Worm (Caenorhabditis elegans) whole organism, late embryonic: Measurements from ENCODE around the gene Y2H9A.4.

ENCODE experiments used
- K02D7.2 ChIP-seq: sonication (generic microtip); optimal IDR thresholded peaks from 2 replicates; lab custom pipeline; 2017; ENCODE audit warnings: mild to moderate bottlenecking, missing genetic modification characterization, missing compliant biosample characterization
- ceh-19 ChIP-seq: fragments of 200-800 bp; sonication (Bioruptor generic); optimal IDR thresholded peaks from 2 replicates; lab custom pipeline; 2018; ENCODE audit warnings: mild to moderate bottlenecking, missing genetic modification characterization, missing compliant biosample characterization
- ceh-45 ChIP-seq: fragments of 200-800 bp; sonication (Bioruptor generic); IDR thresholded peaks from 2 replicates; pipeline ENCODE4 v1.3.6; 2022; ENCODE audit warnings: missing genetic modification reagents, missing genetic modification characterization, missing compliant biosample characterization
- elt-2 ChIP-seq: sonication (generic microtip); optimal IDR thresholded peaks from 2 replicates; lab custom pipeline; 2016; ENCODE audit warnings: missing genetic modification reagents, missing genetic modification characterization, missing compliant biosample characterization
- gmeb-2 ChIP-seq: sonication (generic microtip); optimal IDR thresholded peaks from 2 replicates; lab custom pipeline; 2016; ENCODE audit warnings: missing genetic modification characterization, inconsistent platforms, missing compliant biosample characterization
- nhr-11 ChIP-seq: fragments of 150-350 bp; optimal IDR thresholded peaks from 2 replicates; lab custom pipeline; 2014; ENCODE audit warnings: missing biosample characterization, missing genetic modification characterization

DNA sequence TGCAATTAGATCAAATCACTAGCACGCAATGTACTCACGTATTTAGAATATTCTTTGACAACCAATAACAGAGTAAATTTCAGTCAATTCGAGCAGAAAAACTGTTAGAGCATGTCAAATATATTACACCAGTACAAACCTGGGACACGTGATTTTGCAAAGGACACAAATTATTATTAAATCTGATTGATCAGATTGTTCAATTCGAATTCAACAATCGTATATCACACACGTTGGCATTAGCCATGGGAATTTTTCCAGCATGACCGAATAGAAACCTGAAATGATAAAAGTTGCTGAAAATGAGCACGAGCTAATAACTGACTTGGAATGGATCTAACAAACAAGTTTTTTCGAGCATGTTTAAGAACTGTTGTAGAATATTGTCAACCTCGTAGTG, 22.7 kb upstream of the Y2H9A.4 start, which contains the start of gene srv-9:
- TF ChIP-seq elt-2 (tag; lab: Kevin White, UChicago): no peak
- TF ChIP-seq ceh-45 (GFP tag; lab: Robert Waterston, UW): no peak
- no peak for TF ChIP-seq gmeb-2 (tag; lab: Kevin White, UChicago)
- TF ChIP-seq K02D7.2 (tag; lab: Kevin White, UChicago): no peak
- no peak for TF ChIP-seq nhr-11
- no peak for TF ChIP-seq ceh-19 (GFP tag; lab: Kevin White, UChicago)
